Fruit fly (Drosophila melanogaster): ENCODE measurements around the gene Npc2b.
A peak's percentile ranks its signal among the peaks of the same experiment; 100 is the strongest.

Gene Npc2b

DNA sequence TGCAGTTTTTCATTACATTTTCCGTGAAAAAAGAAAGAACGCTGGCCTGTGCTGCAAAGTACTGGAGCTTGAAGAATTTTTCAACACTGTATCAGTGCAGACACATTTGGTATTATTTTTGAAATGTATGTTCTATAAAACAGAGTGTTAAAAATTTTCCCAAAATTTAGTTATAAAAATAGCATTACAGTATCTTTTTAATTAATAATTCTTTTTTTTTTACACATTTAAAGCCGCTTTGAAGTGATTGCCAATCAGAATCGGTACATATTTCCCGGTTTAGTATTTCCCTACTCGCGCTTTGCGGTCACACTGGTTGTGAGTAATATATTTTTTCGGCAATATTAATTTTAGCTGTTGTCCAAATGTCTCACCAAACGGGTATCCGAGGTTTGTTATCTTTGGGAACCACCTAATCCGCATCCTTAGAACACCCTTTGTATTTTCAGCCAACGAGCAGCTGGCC lies 33.1 kb downstream of the Npc2b start, which contains the start of the genes Abi and twf (continued):
- TF ChIP-seq nerfin-1 (tag; optimal IDR thresholded peaks at IDR 0.05) (peak; percentile 25), CG4730 (GFP tag; IDR thresholded peaks at IDR 0.05) (no peak), dmrt11E (tag; optimal IDR thresholded peaks at IDR 0.05) (peak; percentile 65), sug (tag; optimal IDR thresholded peaks at IDR 0.05) (no peak), CG7963 (GFP tag; IDR thresholded peaks at IDR 0.05; ENCODE audit: partially characterized antibody) (no peak), Bteb2 (GFP tag; optimal IDR thresholded peaks at IDR 0.05) (peak; percentile 52), CG5180 (GFP tag; optimal IDR thresholded peaks at IDR 0.05) (no peak), fd96Cb (tag; optimal IDR thresholded peaks at IDR 0.05) (peak; percentile 30), CG6683 (GFP tag; optimal IDR thresholded peaks at IDR 0.05) (peak; percentile 22), sna (GFP tag; IDR thresholded peaks at IDR 0.05; ENCODE audit: partially characterized antibody) (no peak), NK7.1 (GFP tag; optimal IDR thresholded peaks at IDR 0.05) (no peak), Camta (GFP tag; optimal IDR thresholded peaks at IDR 0.05) (peak; percentile 64), CoRest (tag; optimal IDR thresholded peaks at IDR 0.05) (peak; percentile 77), eve (GFP tag; optimal IDR thresholded peaks at IDR 0.05) (no peak), tll (GFP tag; optimal IDR thresholded peaks at IDR 0.05) (no peak), B-H1 (GFP tag; IDR thresholded peaks at IDR 0.05) (no peak; the same call in 2 of the 3 replicates), tna (GFP tag; IDR thresholded peaks at IDR 0.05; ENCODE audit: partially characterized antibody) (no peak), cas (GFP tag; IDR thresholded peaks at IDR 0.05) (no peak), NFAT (GFP tag; IDR thresholded peaks at IDR 0.05) (peak; percentile 67; the same call in 1 of the 2 replicates), CG17802 (tag; optimal IDR thresholded peaks at IDR 0.05) (peak; percentile 11), Atf-2 (GFP tag; optimal IDR thresholded peaks at IDR 0.05) (peak; percentile 6), Chrac-16 (GFP tag; optimal IDR thresholded peaks at IDR 0.05) (peak; percentile 77), ind (GFP tag; optimal IDR thresholded peaks at IDR 0.05) (peak; percentile 74), Jarid2 (GFP tag; optimal IDR thresholded peaks at IDR 0.05) (no peak), CG9609 (GFP tag; optimal IDR thresholded peaks at IDR 0.05) (peak; percentile 45), sim (GFP tag; IDR thresholded peaks at IDR 0.05) (0 out of 2 replicates have a peak, but pooled peaks have one; percentile 19), pfk (GFP tag; optimal IDR thresholded peaks at IDR 0.05) (no peak), slou (GFP tag; optimal IDR thresholded peaks at IDR 0.05) (peak; percentile 54), sens (GFP tag) (peak; percentile 95), psq (GFP tag; optimal IDR thresholded peaks at IDR 0.05) (peak; percentile 42), CG11456 (GFP tag; IDR thresholded peaks at IDR 0.05) (peak; percentile 68; the same call in 1 of the 3 replicates), nau (GFP tag; optimal IDR thresholded peaks at IDR 0.05) (no peak), Dfd (GFP tag; optimal IDR thresholded peaks at IDR 0.05) (no peak), CG8765 (GFP tag; IDR thresholded peaks at IDR 0.05) (no peak), gsb (GFP tag; IDR thresholded peaks at IDR 0.05) (no peak), CG31441 (GFP tag; IDR thresholded peaks at IDR 0.05) (peak; percentile 71), tin (GFP tag; optimal IDR thresholded peaks at IDR 0.05) (peak; percentile 71), Hr39 (optimal IDR thresholded peaks at IDR 0.05) (no peak), CG6854 (GFP tag; optimal IDR thresholded peaks at IDR 0.05) (no peak), ewg (GFP tag; optimal IDR thresholded peaks at IDR 0.05) (peak; percentile 50), dpn (GFP tag; optimal IDR thresholded peaks at IDR 0.05) (peak; percentile 75 to 80), CG4282 (GFP tag; optimal IDR thresholded peaks at IDR 0.05) (no peak), Dek (tag; optimal IDR thresholded peaks at IDR 0.05) (peak; percentile 38), crol (GFP tag; IDR thresholded peaks at IDR 0.05) (no peak), CG18476 (GFP tag; optimal IDR thresholded peaks at IDR 0.05) (peak; percentile 57), CG1792 (GFP tag; optimal IDR thresholded peaks at IDR 0.05) (no peak), HmgZ (tag; optimal IDR thresholded peaks at IDR 0.05) (peak; percentile 66), CG1603 (tag; optimal IDR thresholded peaks at IDR 0.05) (no peak), zen (tag; optimal IDR thresholded peaks at IDR 0.05) (peak; percentile 50), CG4424 (GFP tag; optimal IDR thresholded peaks at IDR 0.05) (peak; percentile 80), pum (GFP tag; optimal IDR thresholded peaks at IDR 0.05) (peak; percentile 45)

Measured in whole organism, embryonic.